Fruit fly (Drosophila melanogaster) whole organism, embryonic: ENCODE data around the gene Top3beta.
A peak's percentile ranks its signal among the peaks of the same experiment; 100 is the strongest.

Experiments used
- Atf-2 ChIP-seq: fragments of 200-800 bp; sonication (Bioruptor generic); optimal IDR thresholded peaks from 2 replicates; lab custom pipeline; 2016; ENCODE audit warnings: missing biosample characterization, missing genetic modification characterization
- CG10462 ChIP-seq: fragments of 200-800 bp; sonication (Bioruptor generic); optimal IDR thresholded peaks from 2 replicates; lab custom pipeline; 2016; ENCODE audit warnings: missing biosample characterization, missing genetic modification characterization
- CG10565 ChIP-seq: fragments of 200-800 bp; sonication (Bioruptor generic); optimal IDR thresholded peaks from 3 replicates; lab custom pipeline; 2016; ENCODE audit warnings: missing biosample characterization, mild to moderate bottlenecking, missing genetic modification characterization
- CG10979 ChIP-seq: fragments of 200-800 bp; sonication (Bioruptor generic); optimal IDR thresholded peaks from 2 replicates; lab custom pipeline; 2018; ENCODE audit warnings: missing biosample characterization, mild to moderate bottlenecking, missing genetic modification characterization, moderate library complexity
- CG11247 ChIP-seq: fragments of 200-800 bp; sonication (Bioruptor generic); IDR thresholded peaks from 2 replicates; pipeline ENCODE4 v1.3.6; 2022; ENCODE audit warnings: missing biosample characterization, missing genetic modification characterization
- CG12155 ChIP-seq: fragments of 200-800 bp; sonication (Bioruptor generic); optimal IDR thresholded peaks from 3 replicates; lab custom pipeline; 2016; ENCODE audit warnings: missing biosample characterization, missing genetic modification characterization
- CG13424 ChIP-seq: fragments of 200-800 bp; sonication (Bioruptor generic); optimal IDR thresholded peaks from 2 replicates; lab custom pipeline; 2019; ENCODE audit warnings: missing biosample characterization, mild to moderate bottlenecking, missing genetic modification characterization, moderate library complexity
- CG13624 ChIP-seq: fragments of 200-800 bp; sonication (Bioruptor generic); optimal IDR thresholded peaks from 2 replicates; lab custom pipeline; 2016; ENCODE audit warnings: missing biosample characterization, missing genetic modification characterization
- CG17802 ChIP-seq: fragments of 200-800 bp; sonication (Bioruptor generic); optimal IDR thresholded peaks from 2 replicates; lab custom pipeline; 2018; ENCODE audit warnings: missing biosample characterization, mild to moderate bottlenecking, missing genetic modification characterization, moderate library complexity
- CG2889 ChIP-seq: fragments of 200-800 bp; sonication (Bioruptor generic); IDR thresholded peaks from 3 replicates; pipeline ENCODE4 v1.3.6; 2022; ENCODE audit warnings: missing biosample characterization, missing genetic modification characterization
- CG32767 ChIP-seq: fragments of 200-800 bp; sonication (Bioruptor generic); IDR thresholded peaks from 2 replicates; pipeline ENCODE4 v1.3.6; 2022; ENCODE audit warnings: missing biosample characterization, missing genetic modification characterization
- CG3281 ChIP-seq: fragments of 200-800 bp; sonication (Bioruptor generic); optimal IDR thresholded peaks from 3 replicates; lab custom pipeline; 2017; ENCODE audit warnings: missing biosample characterization, mild to moderate bottlenecking, missing genetic modification characterization
- CG8478 ChIP-seq: fragments of >200 bp; optimal IDR thresholded peaks from 2 replicates; lab custom pipeline; 2018
- CTCF ChIP-seq: fragments of 200-800 bp; sonication (Bioruptor generic); optimal IDR thresholded peaks from 2 replicates; lab custom pipeline; 2017; ENCODE audit warnings: missing biosample characterization, mild to moderate bottlenecking, missing genetic modification characterization, moderate library complexity
- Doc2 ChIP-seq: fragments of 200-800 bp; sonication (Bioruptor generic); IDR thresholded peaks from 2 replicates; pipeline ENCODE4 v1.3.6; 2022; ENCODE audit warnings: missing biosample characterization, missing genetic modification characterization
- Gug ChIP-seq: fragments of 200-800 bp; sonication (Bioruptor generic); IDR thresholded peaks from 4 replicates; pipeline ENCODE4 v1.3.6; 2022; ENCODE audit warnings: missing biosample characterization, missing genetic modification characterization
- H2.0 ChIP-seq: fragments of 200-800 bp; sonication (Bioruptor generic); IDR thresholded peaks from 2 replicates; pipeline ENCODE4 v1.3.6; 2022; ENCODE audit warnings: missing biosample characterization, missing genetic modification characterization
- Hey ChIP-seq: fragments of 200-800 bp; sonication (Bioruptor generic); optimal IDR thresholded peaks from 3 replicates; lab custom pipeline; 2018; ENCODE audit warnings: missing biosample characterization, mild to moderate bottlenecking, missing genetic modification characterization
- Hmr ChIP-seq: fragments of 200-800 bp; sonication (Bioruptor generic); optimal IDR thresholded peaks from 3 replicates; lab custom pipeline; 2017; ENCODE audit warnings: mild to moderate bottlenecking, missing biosample characterization, missing genetic modification reagents, missing genetic modification characterization
- Max ChIP-seq: fragments of 200-800 bp; sonication (Bioruptor generic); optimal IDR thresholded peaks from 2 replicates; lab custom pipeline; 2016; ENCODE audit warnings: missing biosample characterization, mild to moderate bottlenecking, missing genetic modification characterization
- Meics ChIP-seq: fragments of 200-800 bp; sonication (Bioruptor generic); optimal IDR thresholded peaks from 2 replicates; lab custom pipeline; 2017; ENCODE audit warnings: missing biosample characterization, mild to moderate bottlenecking, missing genetic modification characterization
- NfI ChIP-seq: fragments of 200-800 bp; sonication (Bioruptor generic); optimal IDR thresholded peaks from 3 replicates; lab custom pipeline; 2018; ENCODE audit warnings: missing biosample characterization, mild to moderate bottlenecking, missing genetic modification characterization, moderate library complexity
- Sry-δ ChIP-seq: fragments of 200-800 bp; sonication (Bioruptor generic); optimal IDR thresholded peaks from 2 replicates; lab custom pipeline; 2016; ENCODE audit warnings: missing biosample characterization, missing genetic modification characterization
- amos ChIP-seq: fragments of 200-800 bp; sonication (Bioruptor generic); IDR thresholded peaks from 2 replicates; pipeline ENCODE4 v1.3.6; 2022; ENCODE audit warnings: missing biosample characterization, missing genetic modification characterization; ENCODE audit not compliant: partially characterized antibody
- bsh ChIP-seq, 2 experiments: fragments of 200-800 bp; sonication (Bioruptor generic); optimal IDR thresholded peaks; 2 replicates each; lab custom pipeline; 2017 to 2018; ENCODE audit warnings: mild to moderate bottlenecking in 2 of 2, missing biosample characterization in 2 of 2, missing genetic modification characterization in 2 of 2, moderate library complexity in 1 of 2
- cato ChIP-seq: fragments of 200-800 bp; sonication (Bioruptor generic); optimal IDR thresholded peaks from 2 replicates; lab custom pipeline; 2016; ENCODE audit warnings: missing biosample characterization, missing genetic modification characterization, borderline replicate concordance
- gem ChIP-seq: fragments of 200-800 bp; sonication (Bioruptor generic); optimal IDR thresholded peaks from 2 replicates; lab custom pipeline; 2019; ENCODE audit warnings: missing biosample characterization, mild to moderate bottlenecking, missing genetic modification characterization, moderate library complexity
- gfzf ChIP-seq: fragments of 200-800 bp; sonication (Bioruptor generic); optimal IDR thresholded peaks from 2 replicates; lab custom pipeline; 2016; ENCODE audit warnings: missing biosample characterization, mild to moderate bottlenecking, missing genetic modification characterization, moderate library complexity
- gsb-n ChIP-seq: fragments of 200-800 bp; sonication (Bioruptor generic); optimal IDR thresholded peaks from 3 replicates; lab custom pipeline; 2018; ENCODE audit warnings: missing biosample characterization, mild to moderate bottlenecking, missing genetic modification characterization
- her ChIP-seq: fragments of 200-800 bp; sonication (Bioruptor generic); optimal IDR thresholded peaks from 2 replicates; lab custom pipeline; 2016; ENCODE audit warnings: missing biosample characterization, missing genetic modification characterization
- insv ChIP-seq, 2 experiments: fragments of 200-800 bp; sonication (Bioruptor generic); optimal IDR thresholded peaks; 3 replicates each; lab custom pipeline; 2016 to 2018; ENCODE audit warnings: missing biosample characterization in 2 of 2, missing genetic modification characterization in 2 of 2
- jigr1 ChIP-seq: fragments of 200-800 bp; sonication (Bioruptor generic); IDR thresholded peaks from 3 replicates; pipeline ENCODE4 v1.3.6; 2022; ENCODE audit warnings: missing biosample characterization, missing genetic modification characterization
- jumu ChIP-seq: fragments of 200-800 bp; sonication (Bioruptor generic); optimal IDR thresholded peaks from 3 replicates; lab custom pipeline; 2016; ENCODE audit warnings: missing biosample characterization, missing genetic modification characterization
- kah ChIP-seq: fragments of 200-800 bp; sonication (Bioruptor generic); optimal IDR thresholded peaks from 2 replicates; lab custom pipeline; 2018; ENCODE audit warnings: missing biosample characterization, mild to moderate bottlenecking, missing genetic modification characterization
- maf-S ChIP-seq: fragments of 200-800 bp; sonication (Bioruptor generic); optimal IDR thresholded peaks from 2 replicates; lab custom pipeline; 2016; ENCODE audit warnings: missing biosample characterization, missing genetic modification characterization
- nerfin-1 ChIP-seq: fragments of 200-800 bp; sonication (Bioruptor generic); optimal IDR thresholded peaks from 3 replicates; lab custom pipeline; 2019; ENCODE audit warnings: missing biosample characterization, mild to moderate bottlenecking, missing genetic modification characterization, moderate library complexity
- odd ChIP-seq: fragments of 200-800 bp; sonication (Bioruptor generic); optimal IDR thresholded peaks from 2 replicates; lab custom pipeline; 2017; ENCODE audit warnings: missing biosample characterization, mild to moderate bottlenecking, missing genetic modification characterization
- pb ChIP-seq: fragments of 200-800 bp; sonication (Bioruptor generic); optimal IDR thresholded peaks from 3 replicates; lab custom pipeline; 2016; ENCODE audit warnings: missing biosample characterization, missing genetic modification characterization
- phol ChIP-seq: fragments of 200-800 bp; sonication (Bioruptor generic); optimal IDR thresholded peaks from 3 replicates; lab custom pipeline; 2018; ENCODE audit warnings: missing biosample characterization, mild to moderate bottlenecking, missing genetic modification characterization, moderate library complexity
- pros ChIP-seq: fragments of 200-800 bp; sonication (Bioruptor generic); optimal IDR thresholded peaks from 3 replicates; lab custom pipeline; 2019; ENCODE audit warnings: missing biosample characterization, mild to moderate bottlenecking, missing genetic modification characterization, moderate library complexity
- psq ChIP-seq: fragments of 200-800 bp; sonication (Bioruptor generic); optimal IDR thresholded peaks from 2 replicates; lab custom pipeline; 2017; ENCODE audit warnings: missing biosample characterization, missing genetic modification characterization
- row ChIP-seq: fragments of 200-800 bp; sonication (Bioruptor generic); IDR thresholded peaks from 3 replicates; pipeline ENCODE4 v1.3.6; 2022; ENCODE audit warnings: missing biosample characterization, missing genetic modification characterization
- sc ChIP-seq, 3 experiments: fragments of >200 bp in 2 of 3; fragments of 200-800 bp in 1 of 3; sonication (Bioruptor generic) in 1 of 3; optimal IDR thresholded peaks; 2 replicates in 2 of 3; 3 replicates in 1 of 3; lab custom pipeline; 2017; ENCODE audit warnings: mild to moderate bottlenecking in 1 of 3, missing biosample characterization in 1 of 3, missing genetic modification characterization in 1 of 3, missing genetic modification reagents in 1 of 3
- shn ChIP-seq: fragments of 200-800 bp; sonication (Bioruptor generic); optimal IDR thresholded peaks from 3 replicates; lab custom pipeline; 2016; ENCODE audit warnings: missing biosample characterization, missing genetic modification characterization
- sim ChIP-seq: fragments of 200-800 bp; sonication (Bioruptor generic); IDR thresholded peaks from 2 replicates; pipeline ENCODE4 v1.3.6; 2022; ENCODE audit warnings: missing biosample characterization, missing genetic modification characterization
- sug ChIP-seq: fragments of 200-800 bp; optimal IDR thresholded peaks from 2 replicates; lab custom pipeline; 2019; ENCODE audit warnings: missing biosample characterization, mild to moderate bottlenecking, missing genetic modification characterization, moderate library complexity
- tin ChIP-seq: fragments of 200-800 bp; sonication (Bioruptor generic); optimal IDR thresholded peaks from 3 replicates; lab custom pipeline; 2016; ENCODE audit warnings: missing biosample characterization, missing genetic modification characterization
- tll ChIP-seq, 2 experiments: fragments of 200-800 bp in 1 of 2; fragments of >200 bp in 1 of 2; sonication (Bioruptor generic) in 1 of 2; optimal IDR thresholded peaks; 2 replicates each; lab custom pipeline; 2017 to 2019; ENCODE audit warnings: missing biosample characterization in 2 of 2, missing genetic modification characterization in 2 of 2, mild to moderate bottlenecking in 1 of 2, moderate library complexity in 1 of 2
- toy ChIP-seq: fragments of 200-800 bp; sonication (Bioruptor generic); IDR thresholded peaks from 2 replicates; pipeline ENCODE4 v1.3.6; 2022; ENCODE audit warnings: missing biosample characterization, missing genetic modification characterization
- tx ChIP-seq: fragments of 200-800 bp; sonication (Bioruptor generic); optimal IDR thresholded peaks from 2 replicates; lab custom pipeline; 2016; ENCODE audit warnings: missing biosample characterization, missing genetic modification characterization

Top3beta gene

dm6 chrX:6278879-6279628, 8.7 kb downstream of the Top3beta start (continued):
- TF ChIP-seq tx (GFP tag; lab: Kevin White, UChicago) (no peak), sug (tag; lab: Kevin White, UChicago) (no peak), CG12155 (GFP tag; lab: Kevin White, UChicago) (no peak), CG10979 (tag; lab: Kevin White, UChicago) (no peak), gem (tag; lab: Kevin White, UChicago) (no peak), CG13424 (tag; lab: Kevin White, UChicago) (no peak), sim (no peak), Atf-2 (GFP tag; lab: Kevin White, UChicago) (peak; percentile 33), Hmr (no peak), pb (GFP tag; lab: Kevin White, UChicago) (peak; percentile 19), CG13624 (GFP tag; lab: Kevin White, UChicago) (peak; percentile 94), NfI (GFP tag; lab: Kevin White, UChicago) (no peak), cato (GFP tag; lab: Kevin White, UChicago) (no peak), Max (GFP tag; lab: Kevin White, UChicago) (no peak), toy (no peak), Meics (GFP tag; lab: Kevin White, UChicago) (peak; percentile 32), CG10462 (GFP tag; lab: Kevin White, UChicago) (no peak), jigr1 (GFP tag; lab: Robert Waterston, UW) (no peak), CG11247 (no peak), row (GFP tag; lab: Robert Waterston, UW) (no peak), phol (peak; percentile 33), CTCF (GFP tag; lab: Kevin White, UChicago) (no peak), jumu (GFP tag; lab: Kevin White, UChicago) (no peak), shn (GFP tag; lab: Kevin White, UChicago) (no peak), pros (GFP tag; lab: Kevin White, UChicago) (no peak), Hey (tag; lab: Kevin White, UChicago) (no peak), gfzf (GFP tag; lab: Kevin White, UChicago) (peak; percentile 32), bsh (GFP tag; optimal IDR thresholded peaks at IDR 0.05; lab: Kevin White, UChicago) (no peak), odd (GFP tag; lab: Kevin White, UChicago) (no peak), tin (GFP tag; lab: Kevin White, UChicago) (no peak), CG8478 (lab: Kevin White, UChicago) (peak; percentile 82), gsb-n (tag; lab: Kevin White, UChicago) (peak; percentile 89), CG10565 (GFP tag; lab: Kevin White, UChicago) (no peak), CG3281 (GFP tag; lab: Kevin White, UChicago) (peak; percentile 10), psq (no peak), CG32767 (GFP tag; lab: Robert Waterston, UW) (no peak), maf-S (peak; percentile 1), insv (GFP tag; optimal IDR thresholded peaks at IDR 0.05; lab: Kevin White, UChicago) (peak in 1 of 2 experiments; percentile 49), H2.0 (GFP tag; lab: Robert Waterston, UW) (no peak), amos (GFP tag; lab: Robert Waterston, UW) (peak; percentile 26; the same call in 1 of the 2 replicates), nerfin-1 (tag; lab: Kevin White, UChicago) (peak; percentile 25), Doc2 (no peak), CG2889 (GFP tag; lab: Robert Waterston, UW) (no peak), tll (GFP tag; optimal IDR thresholded peaks at IDR 0.05; lab: Kevin White, UChicago) (peak in 1 of 2 experiments; percentile 9), Gug (GFP tag; lab: Robert Waterston, UW) (no peak), Sry-δ (GFP tag; lab: Kevin White, UChicago) (peak; percentile 25), CG17802 (tag; lab: Kevin White, UChicago) (no peak), sc (optimal IDR thresholded peaks at IDR 0.05; lab: Kevin White, UChicago) (no peak), sc (GFP tag; optimal IDR thresholded peaks at IDR 0.05; lab: Kevin White, UChicago) (no peak), kah (GFP tag; lab: Kevin White, UChicago) (peak; percentile 7), her (GFP tag; lab: Kevin White, UChicago) (no peak)
